Worm (Caenorhabditis elegans) whole organism, L4/young adult: ENCODE results near the gene alh-8.

Experiments used
- dao-5 ChIP-seq: sonication (generic microtip); optimal IDR thresholded peaks from 2 replicates; lab custom pipeline; 2016; ENCODE audit warnings: missing genotype, missing genetic modification characterization, moderate library complexity, missing compliant biosample characterization
- him-1 ChIP-seq: sonication (generic microtip); optimal IDR thresholded peaks from 2 replicates; lab custom pipeline; 2016; ENCODE audit warnings: missing genotype, missing genetic modification reagents, missing genetic modification characterization, missing compliant biosample characterization

DNA sequence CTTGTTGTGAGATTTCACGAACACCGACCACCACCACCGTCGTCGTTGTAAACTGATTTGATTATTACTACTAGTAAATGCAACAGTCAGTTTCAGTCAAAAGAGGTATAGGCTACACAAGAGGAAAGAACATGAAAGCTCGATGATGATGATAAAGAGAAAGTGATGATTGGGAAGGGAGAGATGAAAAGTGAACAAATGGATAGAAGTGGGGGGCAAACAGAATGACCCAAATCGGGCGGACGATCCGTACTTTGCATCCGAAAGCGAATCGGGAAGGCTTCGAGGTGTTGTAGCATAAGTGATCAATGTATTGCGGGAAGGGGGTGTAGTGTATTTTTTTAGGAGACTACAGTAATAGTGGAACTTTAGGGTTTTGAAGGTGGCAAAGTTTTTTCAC is 18.1 kb upstream of the alh-8 start:
- TF ChIP-seq dao-5 (tag; lab: Kevin White, UChicago) (no peak), him-1 (tag; lab: Kevin White, UChicago) (no peak)
